Worm (Caenorhabditis elegans) whole organism, L4 larva: Measurements from ENCODE around the gene coa-7.

ENCODE experiments used
- F49E8.2 ChIP-seq: sonication (generic microtip); optimal IDR thresholded peaks from 2 replicates; lab custom pipeline; 2016; ENCODE audit warnings: missing compliant biosample characterization, mild to moderate bottlenecking, missing genetic modification characterization, borderline replicate concordance
- R02D3.7 ChIP-seq: fragments of 150-350 bp; sonication (generic microtip); optimal IDR thresholded peaks from 3 replicates; lab custom pipeline; 2014; ENCODE audit warnings: missing biosample characterization, missing genetic modification characterization
- Y105C5A.15 ChIP-seq: fragments of 200-800 bp; sonication (Bioruptor generic); IDR thresholded peaks from 2 replicates; pipeline ENCODE4 v1.3.6; 2022; ENCODE audit warnings: missing genetic modification characterization, missing compliant biosample characterization
- Y48G9A.11 ChIP-seq: fragments of 200-800 bp; sonication (Bioruptor generic); IDR thresholded peaks from 2 replicates; pipeline ENCODE4 v1.3.6; 2022; ENCODE audit warnings: missing genetic modification reagents, missing genetic modification characterization, missing compliant biosample characterization
- Y5F2A.4 ChIP-seq: fragments of 200-800 bp; sonication (Bioruptor generic); optimal IDR thresholded peaks from 2 replicates; lab custom pipeline; 2018; ENCODE audit warnings: mild to moderate bottlenecking, missing genetic modification characterization, missing compliant biosample characterization
- cey-2 ChIP-seq: sonication (generic microtip); optimal IDR thresholded peaks from 3 replicates; lab custom pipeline; 2017; ENCODE audit warnings: missing genetic modification characterization, mild to moderate bottlenecking, missing compliant biosample characterization, antibody characterized with exemption, borderline replicate concordance; ENCODE audit not compliant: insufficient read depth
- ctbp-1 ChIP-seq: fragments of 200-800 bp; sonication (Bioruptor generic); IDR thresholded peaks from 2 replicates; pipeline ENCODE4 v1.3.6; 2022; ENCODE audit warnings: missing genetic modification reagents, missing genetic modification characterization, missing compliant biosample characterization
- daf-8 ChIP-seq: fragments of 200-800 bp; sonication (Bioruptor generic); IDR thresholded peaks from 2 replicates; pipeline ENCODE4 v1.3.6; 2022; ENCODE audit warnings: missing genetic modification characterization, missing compliant biosample characterization
- duxl-1 ChIP-seq: sonication (generic microtip); optimal IDR thresholded peaks from 2 replicates; lab custom pipeline; 2016; ENCODE audit warnings: mild to moderate bottlenecking, missing genetic modification characterization, moderate library complexity, missing compliant biosample characterization; ENCODE audit not compliant: poor library complexity
- dve-1 ChIP-seq: sonication (generic microtip); optimal IDR thresholded peaks from 2 replicates; lab custom pipeline; 2017; ENCODE audit warnings: antibody characterized with exemption, mild to moderate bottlenecking, missing genetic modification characterization, missing compliant biosample characterization; ENCODE audit not compliant: insufficient read depth
- egl-43 ChIP-seq: fragments of 200-800 bp; sonication (Bioruptor generic); IDR thresholded peaks from 2 replicates; pipeline ENCODE4 v1.3.6; 2022; ENCODE audit warnings: missing genetic modification reagents, missing genetic modification characterization, missing compliant biosample characterization
- hif-1 ChIP-seq, 2 experiments: sonication (generic microtip); optimal IDR thresholded peaks; 2 replicates each; lab custom pipeline; 2016 to 2017; ENCODE audit warnings: missing compliant biosample characterization in 2 of 2, missing genetic modification characterization in 2 of 2, missing genetic modification reagents in 2 of 2, missing genotype in 2 of 2, mild to moderate bottlenecking in 1 of 2
- hlh-11 ChIP-seq: fragments of 200-800 bp; sonication (Bioruptor generic); optimal IDR thresholded peaks from 2 replicates; lab custom pipeline; 2018; ENCODE audit warnings: mild to moderate bottlenecking, missing genetic modification characterization, missing compliant biosample characterization
- hlh-30 ChIP-seq: sonication (generic microtip); optimal IDR thresholded peaks from 2 replicates; lab custom pipeline; 2017; ENCODE audit warnings: antibody characterized with exemption, mild to moderate bottlenecking, missing genetic modification characterization, missing compliant biosample characterization; ENCODE audit not compliant: insufficient read depth
- hmg-1.1 ChIP-seq: fragments of 200-800 bp; sonication (Bioruptor generic); IDR thresholded peaks from 2 replicates; pipeline ENCODE4 v1.3.6; 2022; ENCODE audit warnings: missing genetic modification reagents, missing genetic modification characterization, missing compliant biosample characterization
- lim-7 ChIP-seq: fragments of 200-800 bp; sonication (Bioruptor generic); IDR thresholded peaks from 2 replicates; pipeline ENCODE4 v1.3.6; 2022; ENCODE audit warnings: missing genetic modification characterization, missing compliant biosample characterization
- lin-1 ChIP-seq: fragments of 200-800 bp; sonication (Bioruptor generic); IDR thresholded peaks from 2 replicates; pipeline ENCODE4 v1.3.6; 2022; ENCODE audit warnings: missing genetic modification reagents, missing genetic modification characterization, missing compliant biosample characterization
- lin-39 ChIP-seq: fragments of 150-350 bp; optimal IDR thresholded peaks from 2 replicates; lab custom pipeline; 2014; ENCODE audit warnings: missing biosample characterization, missing genetic modification reagents, missing genetic modification characterization
- lsy-2 ChIP-seq, 2 experiments: fragments of 150-350 bp in 1 of 2; sonication (generic microtip) in 1 of 2; optimal IDR thresholded peaks; 2 replicates each; lab custom pipeline; 2014 to 2017; ENCODE audit warnings: missing biosample characterization in 2 of 2, missing genetic modification characterization in 2 of 2
- mdl-1 ChIP-seq, 2 experiments: fragments of 150-350 bp in 1 of 2; sonication (generic microtip) in 1 of 2; optimal IDR thresholded peaks; 2 replicates each; lab custom pipeline; 2014 to 2017; ENCODE audit warnings: missing biosample characterization in 2 of 2, missing genetic modification characterization in 2 of 2
- mep-1 ChIP-seq: fragments of 150-350 bp; sonication (generic microtip); optimal IDR thresholded peaks from 3 replicates; lab custom pipeline; 2014; ENCODE audit warnings: missing biosample characterization, missing genetic modification characterization
- mes-2 ChIP-seq: sonication (generic microtip); optimal IDR thresholded peaks from 2 replicates; lab custom pipeline; 2016; ENCODE audit warnings: missing genotype, mild to moderate bottlenecking, missing genetic modification characterization, missing compliant biosample characterization; ENCODE audit not compliant: poor library complexity, severe bottlenecking
- nhr-28 ChIP-seq: fragments of 150-350 bp; optimal IDR thresholded peaks from 2 replicates; lab custom pipeline; 2014; ENCODE audit warnings: missing biosample characterization, missing genetic modification characterization
- nhr-41 ChIP-seq: fragments of 200-800 bp; sonication (Bioruptor generic); IDR thresholded peaks from 2 replicates; pipeline ENCODE4 v1.3.6; 2022; ENCODE audit warnings: missing genetic modification reagents, missing genetic modification characterization, missing compliant biosample characterization
- nhr-42 ChIP-seq: fragments of 200-800 bp; sonication (Bioruptor generic); IDR thresholded peaks from 2 replicates; pipeline ENCODE4 v1.3.6; 2022; ENCODE audit warnings: missing genetic modification characterization, missing compliant biosample characterization
- nhr-48 ChIP-seq: sonication (generic microtip); optimal IDR thresholded peaks from 2 replicates; lab custom pipeline; 2016; ENCODE audit warnings: mild to moderate bottlenecking, missing genetic modification characterization, missing compliant biosample characterization
- php-3 ChIP-seq: fragments of 200-800 bp; sonication (Bioruptor generic); IDR thresholded peaks from 2 replicates; pipeline ENCODE4 v1.3.6; 2022; ENCODE audit warnings: missing genetic modification reagents, missing genetic modification characterization, missing compliant biosample characterization
- rbr-2 ChIP-seq: sonication (generic microtip); optimal IDR thresholded peaks from 2 replicates; lab custom pipeline; 2016; ENCODE audit warnings: missing genotype, missing genetic modification characterization, missing compliant biosample characterization
- saeg-2 ChIP-seq: fragments of 200-800 bp; sonication (Bioruptor generic); IDR thresholded peaks from 2 replicates; pipeline ENCODE4 v1.3.6; 2022; ENCODE audit warnings: missing genetic modification reagents, missing genetic modification characterization, missing compliant biosample characterization
- set-16 ChIP-seq: fragments of 200-800 bp; sonication (Bioruptor generic); IDR thresholded peaks from 2 replicates; pipeline ENCODE4 v1.3.6; 2022; ENCODE audit warnings: missing genetic modification reagents, missing genetic modification characterization, missing compliant biosample characterization
- spr-1 ChIP-seq: sonication (generic microtip); optimal IDR thresholded peaks from 2 replicates; lab custom pipeline; 2016; ENCODE audit warnings: mild to moderate bottlenecking, missing genetic modification characterization, missing compliant biosample characterization
- tra-1 ChIP-seq: fragments of 200-800 bp; sonication (Bioruptor generic); IDR thresholded peaks from 2 replicates; pipeline ENCODE4 v1.3.6; 2022; ENCODE audit warnings: missing genetic modification reagents, missing genetic modification characterization, missing compliant biosample characterization
- unc-62 ChIP-seq, 3 experiments: fragments of 150-350 bp in 1 of 3; sonication (generic microtip); optimal IDR thresholded peaks in 2 of 3; peaks in 1 of 3; 1 replicate in 1 of 3; 2 replicates in 2 of 3; lab custom pipeline; 2014 to 2017; ENCODE audit warnings: missing biosample characterization in 3 of 3, missing genetic modification characterization in 3 of 3, missing genetic modification reagents in 3 of 3, missing genotype in 1 of 3
- vab-7 ChIP-seq: fragments of 200-800 bp; sonication (Bioruptor generic); IDR thresholded peaks from 2 replicates; pipeline ENCODE4 v1.3.6; 2022; ENCODE audit warnings: missing genetic modification reagents, missing genetic modification characterization, missing compliant biosample characterization
- zip-2 ChIP-seq: fragments of 150-350 bp; optimal IDR thresholded peaks from 2 replicates; lab custom pipeline; 2014; ENCODE audit warnings: missing biosample characterization, missing genetic modification characterization
- ztf-7 ChIP-seq: fragments of 150-350 bp; optimal IDR thresholded peaks from 2 replicates; lab custom pipeline; 2014; ENCODE audit warnings: missing biosample characterization, missing genetic modification characterization

The coa-7 gene

ce11 chrII:11632689-11633088 lies 18.3 kb downstream of the coa-7 start (continued):
- peak; percentile 6 for TF ChIP-seq nhr-48 (tag; lab: Kevin White, UChicago)
- TF ChIP-seq ctbp-1 (GFP tag; lab: Robert Waterston, UW): 0 out of 2 replicates have a peak, but pooled peaks have one; percentile 42
- peak; percentile 47 for TF ChIP-seq nhr-28
- no peak for TF ChIP-seq ztf-7 (tag; lab: Kevin White, UChicago)
- TF ChIP-seq lin-1 (GFP tag; lab: Robert Waterston, UW): no peak
- TF ChIP-seq Y105C5A.15 (GFP tag; lab: Robert Waterston, UW): no peak
- peak; percentile 41 for TF ChIP-seq rbr-2 (tag; lab: Kevin White, UChicago)
- no peak for TF ChIP-seq cey-2 (tag; lab: Kevin White, UChicago)
- TF ChIP-seq lsy-2 (tag; optimal IDR thresholded peaks at IDR 0.05; lab: Kevin White, UChicago): peak in 1 of 2 experiments; percentile 41
- peak; percentile 33 for TF ChIP-seq mes-2 (tag; lab: Kevin White, UChicago)
- peak; percentile 52 for TF ChIP-seq mep-1 (tag; lab: Kevin White, UChicago)
- TF ChIP-seq dve-1 (tag; lab: Kevin White, UChicago): peak; percentile 50
- TF ChIP-seq set-16 (GFP tag; lab: Robert Waterston, UW): peak; percentile 26; the same call in 1 of the 2 replicates
- TF ChIP-seq R02D3.7 (tag; lab: Kevin White, UChicago): no peak
- peak in 1 of 2 experiments; percentile 63 for TF ChIP-seq mdl-1 (tag; optimal IDR thresholded peaks at IDR 0.05; lab: Kevin White, UChicago)
- peak; percentile 83 for TF ChIP-seq hmg-1.1
- TF ChIP-seq hif-1 (tag; optimal IDR thresholded peaks at IDR 0.05; lab: Kevin White, UChicago): peak in 1 of 2 experiments; percentile 16

- TF ChIP-seq F49E8.2 (no peak), hmg-1.1 (peak; percentile 60), hlh-11 (tag; lab: Kevin White, UChicago) (peak; percentile 1), Y5F2A.4 (GFP tag; lab: Kevin White, UChicago) (no peak), lim-7 (GFP tag; lab: Robert Waterston, UW) (no peak), zip-2 (tag; lab: Kevin White, UChicago) (no peak), nhr-48 (tag; lab: Kevin White, UChicago) (no peak), duxl-1 (tag; lab: Kevin White, UChicago) (no peak), daf-8 (no peak), unc-62 (GFP tag; optimal IDR thresholded peaks at IDR 0.05 in 1 of 2; lab: Kevin White, UChicago) (peak in 1 of 2 experiments; percentile 86), unc-62 (tag; optimal IDR thresholded peaks at IDR 0.05; lab: Kevin White, UChicago) (no peak), hlh-30 (tag; lab: Kevin White, UChicago) (peak; percentile 28), mdl-1 (tag; optimal IDR thresholded peaks at IDR 0.05; lab: Kevin White, UChicago) (peak in 1 of 2 experiments; percentile 10), mes-2 (tag; lab: Kevin White, UChicago) (peak; percentile 21), egl-43 (no peak), nhr-42 (GFP tag; lab: Robert Waterston, UW) (no peak), spr-1 (no peak), lin-39 (tag; lab: Kevin White, UChicago) (no peak), vab-7 (GFP tag; lab: Robert Waterston, UW) (no peak), php-3 (GFP tag; lab: Robert Waterston, UW) (no peak), saeg-2 (GFP tag; lab: Robert Waterston, UW) (no peak), mep-1 (tag; lab: Kevin White, UChicago) (peak; percentile 41), tra-1 (GFP tag; lab: Robert Waterston, UW) (no peak), ctbp-1 (GFP tag; lab: Robert Waterston, UW) (0 out of 2 replicates have a peak, but pooled peaks have one; percentile 27), Y48G9A.11 (GFP tag; lab: Robert Waterston, UW) (no peak), nhr-41 (GFP tag; lab: Robert Waterston, UW) (no peak)
Observed at ce11 chrII:11629957-11630356, 21.0 kb downstream of the coa-7 start.
